Fruit fly (Drosophila melanogaster) whole organism, prepupa: ENCODE data around the gene Rala.
A peak's percentile ranks its signal among the peaks of the same experiment; 100 is the strongest.

Experiments
- Blimp-1 ChIP-seq: fragments of 200-800 bp; sonication (Bioruptor generic); optimal IDR thresholded peaks from 3 replicates; lab custom pipeline; 2017; ENCODE audit warnings: missing biosample characterization, missing genetic modification characterization, mild to moderate bottlenecking, moderate library complexity, missing genetic modification reagents
- CG10631 ChIP-seq: fragments of 200-800 bp; sonication (Bioruptor generic); optimal IDR thresholded peaks from 2 replicates; lab custom pipeline; 2016; ENCODE audit warnings: missing biosample characterization, missing genetic modification characterization
- CG11294 ChIP-seq: fragments of 200-800 bp; sonication (Bioruptor generic); IDR thresholded peaks from 2 replicates; pipeline ENCODE4 v1.3.6; 2022; ENCODE audit warnings: missing biosample characterization, missing genetic modification characterization
- CG11762 ChIP-seq: fragments of 200-800 bp; sonication (Bioruptor generic); optimal IDR thresholded peaks from 3 replicates; lab custom pipeline; 2016; ENCODE audit warnings: missing biosample characterization, missing genetic modification characterization; ENCODE audit not compliant: insufficient read depth
- CG15336 ChIP-seq: fragments of 200-800 bp; sonication (Bioruptor generic); IDR thresholded peaks from 2 replicates; pipeline ENCODE4 v1.3.6; 2022; ENCODE audit warnings: missing biosample characterization, missing genetic modification characterization
- CG1621 ChIP-seq: fragments of 200-800 bp; sonication (Bioruptor generic); optimal IDR thresholded peaks from 3 replicates; lab custom pipeline; 2018; ENCODE audit warnings: missing biosample characterization, mild to moderate bottlenecking, missing genetic modification characterization
- CG31627 ChIP-seq: fragments of 200-800 bp; sonication (Bioruptor generic); optimal IDR thresholded peaks from 3 replicates; lab custom pipeline; 2016; ENCODE audit warnings: missing biosample characterization, missing genetic modification characterization
- CG32006 ChIP-seq: fragments of 200-800 bp; sonication (Bioruptor generic); optimal IDR thresholded peaks from 3 replicates; lab custom pipeline; 2017; ENCODE audit warnings: missing biosample characterization, mild to moderate bottlenecking, missing genetic modification characterization
- CG34406 ChIP-seq: fragments of 200-800 bp; sonication (Bioruptor generic); optimal IDR thresholded peaks from 3 replicates; lab custom pipeline; 2016; ENCODE audit warnings: missing biosample characterization, missing genetic modification characterization
- CG4318 ChIP-seq: fragments of 200-800 bp; sonication (Bioruptor generic); optimal IDR thresholded peaks from 3 replicates; lab custom pipeline; 2017; ENCODE audit warnings: missing biosample characterization, mild to moderate bottlenecking, missing genetic modification characterization
- CG6163 ChIP-seq: fragments of 200-800 bp; sonication (Bioruptor generic); IDR thresholded peaks from 3 replicates; pipeline ENCODE4 v1.3.6; 2022; ENCODE audit warnings: missing biosample characterization, missing genetic modification characterization
- CG6792 ChIP-seq: fragments of 200-800 bp; sonication (Bioruptor generic); optimal IDR thresholded peaks from 3 replicates; lab custom pipeline; 2016; ENCODE audit warnings: missing biosample characterization, missing genetic modification characterization
- CG8119 ChIP-seq: fragments of 200-800 bp; sonication (Bioruptor generic); IDR thresholded peaks from 3 replicates; pipeline ENCODE4 v1.3.6; 2022; ENCODE audit warnings: missing biosample characterization, missing genetic modification characterization
- CG8319 ChIP-seq: fragments of 200-800 bp; sonication (Bioruptor generic); optimal IDR thresholded peaks from 3 replicates; lab custom pipeline; 2016; ENCODE audit warnings: missing biosample characterization, missing genetic modification characterization
- CG8632 ChIP-seq: fragments of 200-800 bp; sonication (Bioruptor generic); optimal IDR thresholded peaks from 3 replicates; lab custom pipeline; 2016; ENCODE audit warnings: missing biosample characterization, missing genetic modification characterization
- Ets21C ChIP-seq: fragments of 200-800 bp; sonication (Bioruptor generic); optimal IDR thresholded peaks from 3 replicates; lab custom pipeline; 2016; ENCODE audit warnings: missing biosample characterization, missing genetic modification characterization
- Ets96B ChIP-seq: fragments of 200-800 bp; optimal IDR thresholded peaks from 2 replicates; lab custom pipeline; 2019; ENCODE audit warnings: missing biosample characterization, mild to moderate bottlenecking, missing genetic modification characterization, moderate library complexity
- Gug ChIP-seq: fragments of 200-800 bp; sonication (Bioruptor generic); IDR thresholded peaks from 2 replicates; pipeline ENCODE4 v1.3.6; 2022; ENCODE audit warnings: missing biosample characterization, missing genetic modification characterization
- Hr38 ChIP-seq: sonication (Bioruptor generic); optimal IDR thresholded peaks from 2 replicates; lab custom pipeline; 2016; ENCODE audit warnings: missing biosample characterization, missing genetic modification characterization
- Lpt ChIP-seq: fragments of 200-800 bp; sonication (Bioruptor generic); optimal IDR thresholded peaks from 3 replicates; lab custom pipeline; 2016; ENCODE audit warnings: missing biosample characterization, missing genetic modification characterization
- Met ChIP-seq: fragments of 200-800 bp; sonication (Bioruptor generic); optimal IDR thresholded peaks from 3 replicates; lab custom pipeline; 2016; ENCODE audit warnings: missing biosample characterization, missing genetic modification characterization
- OdsH ChIP-seq: fragments of 200-800 bp; sonication (Bioruptor generic); optimal IDR thresholded peaks from 3 replicates; lab custom pipeline; 2016; ENCODE audit warnings: missing biosample characterization, missing genetic modification characterization
- Sox102F ChIP-seq: fragments of 200-800 bp; sonication (Bioruptor generic); optimal IDR thresholded peaks from 2 replicates; lab custom pipeline; 2016; ENCODE audit warnings: missing biosample characterization, mild to moderate bottlenecking, missing genetic modification characterization
- Sox14 ChIP-seq: fragments of 200-800 bp; sonication (Bioruptor generic); optimal IDR thresholded peaks from 3 replicates; lab custom pipeline; 2016; ENCODE audit warnings: missing biosample characterization, missing genetic modification characterization
- achi ChIP-seq: fragments of 200-800 bp; sonication (Bioruptor generic); optimal IDR thresholded peaks from 3 replicates; lab custom pipeline; 2016; ENCODE audit warnings: missing biosample characterization, missing genetic modification characterization
- acj6 ChIP-seq: fragments of 200-800 bp; sonication (Bioruptor generic); optimal IDR thresholded peaks from 3 replicates; lab custom pipeline; 2016; ENCODE audit warnings: missing biosample characterization, missing genetic modification characterization
- cyc ChIP-seq: fragments of 200-800 bp; sonication (Bioruptor generic); optimal IDR thresholded peaks from 3 replicates; lab custom pipeline; 2016; ENCODE audit warnings: missing biosample characterization, missing genetic modification characterization
- dac ChIP-seq: fragments of 200-800 bp; sonication (Bioruptor generic); optimal IDR thresholded peaks from 2 replicates; lab custom pipeline; 2017; ENCODE audit warnings: missing biosample characterization, mild to moderate bottlenecking, missing genetic modification characterization
- dsx ChIP-seq: fragments of 200-800 bp; optimal IDR thresholded peaks from 3 replicates; lab custom pipeline; 2019; ENCODE audit warnings: missing biosample characterization, mild to moderate bottlenecking, missing genetic modification characterization, moderate library complexity; ENCODE audit not compliant: poor library complexity, severe bottlenecking
- eg ChIP-seq: fragments of 200-800 bp; sonication (Bioruptor generic); IDR thresholded peaks from 3 replicates; pipeline ENCODE4 v1.3.6; 2022; ENCODE audit warnings: missing biosample characterization, missing genetic modification characterization
- esn ChIP-seq: fragments of 200-800 bp; sonication (Bioruptor generic); optimal IDR thresholded peaks from 2 replicates; lab custom pipeline; 2016; ENCODE audit warnings: missing biosample characterization, mild to moderate bottlenecking, missing genetic modification characterization, moderate library complexity
- fd85E ChIP-seq: fragments of 200-800 bp; sonication (Bioruptor generic); optimal IDR thresholded peaks from 3 replicates; lab custom pipeline; 2016; ENCODE audit warnings: missing biosample characterization, missing genetic modification characterization
- fkh ChIP-seq: fragments of 200-800 bp; sonication (Bioruptor generic); optimal IDR thresholded peaks from 3 replicates; lab custom pipeline; 2017; ENCODE audit warnings: missing biosample characterization, mild to moderate bottlenecking, missing genetic modification characterization, moderate library complexity
- net ChIP-seq: fragments of 200-800 bp; sonication (Bioruptor generic); optimal IDR thresholded peaks from 3 replicates; lab custom pipeline; 2016; ENCODE audit warnings: missing biosample characterization, missing genetic modification characterization
- pdm3 ChIP-seq: fragments of 200-800 bp; sonication (Bioruptor generic); optimal IDR thresholded peaks from 3 replicates; lab custom pipeline; 2016; ENCODE audit warnings: missing biosample characterization, missing genetic modification characterization
- salr ChIP-seq, 2 experiments: fragments of 200-800 bp; sonication (Bioruptor generic); optimal IDR thresholded peaks; 3 replicates each; lab custom pipeline; 2016 to 2018; ENCODE audit warnings: missing biosample characterization in 2 of 2, missing genetic modification characterization in 2 of 2, mild to moderate bottlenecking in 1 of 2
- spab ChIP-seq: fragments of 200-800 bp; sonication (Bioruptor generic); optimal IDR thresholded peaks from 2 replicates; lab custom pipeline; 2017; ENCODE audit warnings: missing biosample characterization, mild to moderate bottlenecking, missing genetic modification characterization, missing genetic modification reagents
- svp ChIP-seq: fragments of 200-800 bp; sonication (Bioruptor generic); peaks from one replicate; lab custom pipeline; 2016; ENCODE audit warnings: missing biosample characterization, missing genetic modification characterization
- topi ChIP-seq: fragments of 200-800 bp; sonication (Bioruptor generic); optimal IDR thresholded peaks from 3 replicates; lab custom pipeline; 2016; ENCODE audit warnings: missing biosample characterization, missing genetic modification characterization
- vri ChIP-seq: fragments of 200-800 bp; sonication (Bioruptor generic); optimal IDR thresholded peaks from 3 replicates; lab custom pipeline; 2016; ENCODE audit warnings: missing biosample characterization, mild to moderate bottlenecking, missing genetic modification characterization

The Rala gene

dm6 chrX:3677847-3678411 lies 41.5 kb downstream of the Rala start (continued):
- TF ChIP-seq net = peak; percentile 63
- peak; percentile 84 for TF ChIP-seq dsx (GFP tag; lab: Kevin White, UChicago)
- TF ChIP-seq CG31627 (GFP tag; lab: Kevin White, UChicago) = peak; percentile 69
- peak; percentile 97 for TF ChIP-seq CG34406 (GFP tag; lab: Kevin White, UChicago)
- peak; percentile 77; the same call in 1 of the 2 replicates for TF ChIP-seq CG11294 (GFP tag; lab: Robert Waterston, UW)
- peak; percentile 91 for TF ChIP-seq dac
- peak; percentile 87 for TF ChIP-seq OdsH
- TF ChIP-seq eg (GFP tag; lab: Robert Waterston, UW) = peak; percentile 57; the same call in 1 of the 3 replicates
- TF ChIP-seq Lpt = peak; percentile 67
- TF ChIP-seq cyc = peak; percentile 73
- peak; percentile 93 for TF ChIP-seq CG4318 (GFP tag; lab: Kevin White, UChicago)
- peak; percentile 78 for TF ChIP-seq topi
- TF ChIP-seq Hr38 (GFP tag; lab: Kevin White, UChicago) = no peak
- peak; percentile 94 for TF ChIP-seq achi (GFP tag; lab: Kevin White, UChicago)
- TF ChIP-seq pdm3 (GFP tag; lab: Kevin White, UChicago) = peak; percentile 71
- peak; percentile 47 for TF ChIP-seq Ets21C (GFP tag; lab: Kevin White, UChicago)
- peak; percentile 75 for TF ChIP-seq Met (GFP tag; lab: Kevin White, UChicago)
- peak; percentile 59 for TF ChIP-seq CG1621 (tag; lab: Kevin White, UChicago)
- TF ChIP-seq esn (GFP tag; lab: Kevin White, UChicago) = peak; percentile 85
- TF ChIP-seq CG6792 = peak; percentile 84
- peak; percentile 87 for TF ChIP-seq Blimp-1 (GFP tag; lab: Kevin White, UChicago)
- peak; percentile 91 for TF ChIP-seq spab

DNA sequence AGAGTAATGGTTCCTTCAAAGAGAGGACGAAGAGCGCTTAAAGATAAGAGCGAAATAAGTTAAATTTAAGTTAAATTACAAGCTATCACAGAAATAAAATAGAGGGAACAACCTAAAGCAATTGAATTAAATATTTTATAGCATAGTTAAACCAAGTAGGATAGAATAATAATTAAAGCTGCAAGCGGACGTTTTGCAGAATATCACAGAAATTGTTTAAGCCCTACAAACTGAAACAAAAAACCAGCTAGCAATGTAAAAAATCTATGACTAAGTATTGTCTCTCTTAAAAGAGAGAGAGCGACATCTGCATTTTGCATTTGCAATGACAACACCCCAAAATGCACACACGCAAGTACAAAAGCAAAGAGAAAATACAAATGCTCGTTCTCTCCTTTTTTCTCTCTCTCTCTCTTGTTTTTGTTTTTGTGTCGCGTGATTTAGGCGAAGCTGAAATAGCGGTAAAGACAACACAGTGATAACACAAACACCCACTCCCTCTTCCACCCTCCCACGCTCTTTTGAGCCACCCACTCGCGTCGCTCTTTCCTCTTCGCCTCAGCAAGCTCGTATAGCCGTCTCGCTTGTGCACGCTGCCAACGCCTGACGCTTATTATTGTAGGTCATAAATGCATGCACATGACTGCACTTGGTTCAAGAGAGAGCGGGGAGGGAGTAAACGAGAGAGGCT lies 42.1 kb downstream of the Rala start:
- TF ChIP-seq CG10631 (no peak), Gug (no peak), pdm3 (GFP tag; lab: Kevin White, UChicago) (no peak), CG15336 (GFP tag; lab: Robert Waterston, UW) (no peak), Lpt (no peak), net (no peak), CG8632 (no peak), Hr38 (GFP tag; lab: Kevin White, UChicago) (no peak), salr (GFP tag; optimal IDR thresholded peaks at IDR 0.05; lab: Kevin White, UChicago) (no peak), CG6792 (no peak), CG11762 (GFP tag; lab: Kevin White, UChicago) (no peak), CG8119 (GFP tag; lab: Robert Waterston, UW) (no peak), cyc (no peak), CG31627 (GFP tag; lab: Kevin White, UChicago) (no peak), Ets96B (tag; lab: Kevin White, UChicago) (no peak), OdsH (no peak), achi (GFP tag; lab: Kevin White, UChicago) (no peak), fd85E (GFP tag; lab: Kevin White, UChicago) (no peak), CG8319 (GFP tag; lab: Kevin White, UChicago) (no peak), fkh (GFP tag; lab: Kevin White, UChicago) (peak; percentile 83), CG6163 (GFP tag; lab: Robert Waterston, UW) (peak; percentile 89), acj6 (GFP tag; lab: Kevin White, UChicago) (no peak), dac (no peak), CG32006 (GFP tag; lab: Kevin White, UChicago) (no peak), Sox14 (GFP tag; lab: Kevin White, UChicago) (peak; percentile 61), svp (GFP tag; lab: Kevin White, UChicago) (peak; percentile 98), Sox102F (GFP tag; lab: Kevin White, UChicago) (no peak), CG34406 (GFP tag; lab: Kevin White, UChicago) (no peak), vri (GFP tag; lab: Kevin White, UChicago) (peak; percentile 65), eg (GFP tag; lab: Robert Waterston, UW) (peak; percentile 51; the same call in 1 of the 3 replicates)
- TF ChIP-seq, all 60 proteins: peak for 6
